Worm (Caenorhabditis elegans) whole organism, L3 larva: Measurements from ENCODE around the gene fbxb-64.

ENCODE experiments used
- pha-4 ChIP-seq: fragments of 150-350 bp; optimal IDR thresholded peaks from 2 replicates; lab custom pipeline; 2014; ENCODE audit warnings: missing biosample characterization, missing genetic modification reagents, missing genetic modification characterization
- pqm-1 ChIP-seq: fragments of 150-350 bp; optimal IDR thresholded peaks from 2 replicates; lab custom pipeline; 2017; ENCODE audit warnings: missing biosample characterization, missing genetic modification characterization, inconsistent platforms
- ztf-4 ChIP-seq: fragments of 150-350 bp; optimal IDR thresholded peaks from 2 replicates; lab custom pipeline; 2014; ENCODE audit warnings: missing biosample characterization, missing genetic modification characterization

Gene fbxb-64

DNA sequence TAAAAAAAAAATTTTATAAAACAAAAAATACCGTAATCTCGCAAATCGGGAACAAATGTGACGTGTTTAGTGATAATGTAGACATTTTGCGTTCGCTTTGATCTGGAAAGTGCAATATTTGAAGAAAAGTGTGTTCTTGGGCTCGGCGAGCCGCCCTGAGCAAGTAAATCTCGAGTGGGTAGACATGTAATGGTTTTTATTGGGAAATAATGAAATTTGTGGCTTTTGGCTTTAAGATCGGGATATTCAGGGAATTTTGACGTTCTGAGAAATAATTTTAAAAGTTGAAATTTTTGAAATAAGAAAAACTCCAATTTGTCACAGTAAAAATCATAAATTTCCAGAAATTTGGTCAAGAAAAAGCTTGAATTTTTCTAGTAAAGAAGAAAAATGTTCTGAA is 49.5 kb downstream of the fbxb-64 start, which contains the start of gene C14B4.2:
C14B4.2 (minus strand) TSS at position 101 of the 400 bp plus-strand sequence.
- TF ChIP-seq pqm-1 (tag; lab: Kevin White, UChicago) (no peak), pha-4 (tag; lab: Kevin White, UChicago) (no peak), ztf-4 (tag; lab: Kevin White, UChicago) (no peak)
- TF ChIP-seq, all 47 proteins: peak for 0
